Fruit fly (Drosophila melanogaster): ENCODE measurements around the gene Pp2B-14D.

Gene Pp2B-14D

DNA sequence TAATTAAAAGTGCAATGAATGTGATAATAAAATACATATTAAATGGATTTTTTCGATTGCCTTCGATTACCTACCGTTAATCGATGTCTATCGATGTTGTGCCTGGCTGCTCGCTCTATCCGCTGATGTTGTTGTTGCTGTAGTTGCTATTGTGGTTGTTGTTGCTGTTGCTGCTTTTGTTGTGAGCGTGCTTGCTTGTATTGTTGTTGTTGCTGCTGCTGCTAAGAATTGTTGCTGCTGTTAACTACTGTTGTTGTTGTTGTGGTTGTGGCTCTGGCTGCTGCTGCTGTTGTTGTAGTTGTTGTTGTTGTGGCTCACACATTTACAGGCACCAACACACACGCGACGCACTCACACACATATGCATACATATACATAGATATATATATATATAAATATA, 32.6 kb downstream of the Pp2B-14D start:
- TF ChIP-seq CG4360 (GFP tag; IDR thresholded peaks at IDR 0.05) (peak; percentile 83), Doc3 (GFP tag; IDR thresholded peaks at IDR 0.05; ENCODE audit: partially characterized antibody) (no peak), HHEX (GFP tag; optimal IDR thresholded peaks at IDR 0.05) (no peak)

DNA sequence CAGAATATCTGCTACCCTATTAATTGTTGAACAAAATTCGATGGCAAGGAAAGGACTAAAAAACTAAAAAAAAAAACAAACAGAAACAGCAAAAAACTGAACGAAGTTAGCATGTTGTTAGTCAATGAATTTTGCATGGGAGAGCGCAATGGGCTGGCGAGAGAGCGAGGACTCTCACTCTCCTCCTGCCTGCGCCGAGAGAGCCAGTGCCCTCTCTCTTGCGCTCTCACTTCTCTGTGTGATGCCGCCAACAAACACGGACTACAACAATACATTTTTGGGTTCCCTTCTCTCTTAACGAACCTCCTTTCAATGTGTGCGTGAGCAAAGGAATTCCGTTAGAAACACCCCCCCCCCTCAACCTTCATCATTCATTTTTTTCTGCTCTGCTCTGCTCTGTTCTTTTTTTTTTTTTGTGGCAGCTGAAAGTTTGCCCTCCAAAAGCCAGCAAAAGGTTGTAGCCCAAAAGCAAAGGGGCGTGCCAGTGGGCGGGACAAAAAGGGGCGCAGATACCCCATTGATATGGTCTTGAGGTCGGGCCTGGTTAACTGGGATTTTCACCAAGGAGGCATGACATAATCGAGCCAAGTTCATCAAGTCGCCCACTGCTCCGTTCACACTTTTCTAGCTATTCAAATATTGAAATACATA, 33.6 kb downstream of the Pp2B-14D start:
- TF ChIP-seq zen (tag; optimal IDR thresholded peaks at IDR 0.05) = no peak
- TF ChIP-seq CG13296 (GFP tag; optimal IDR thresholded peaks at IDR 0.05) = no peak
- TF ChIP-seq CG11398 (GFP tag; optimal IDR thresholded peaks at IDR 0.05) = no peak
- no peak for TF ChIP-seq D19B (GFP tag; optimal IDR thresholded peaks at IDR 0.05)
- TF ChIP-seq CG18599 (GFP tag; optimal IDR thresholded peaks at IDR 0.05) = peak; percentile 15
- no peak for TF ChIP-seq bab2 (GFP tag; optimal IDR thresholded peaks at IDR 0.05)
- TF ChIP-seq Adf1 (GFP tag; IDR thresholded peaks at IDR 0.05) = peak; percentile 35; the same call in 1 of the 2 replicates
- TF ChIP-seq sna (GFP tag; IDR thresholded peaks at IDR 0.05; ENCODE audit: partially characterized antibody) = no peak
- no peak for TF ChIP-seq CG8924 (tag; optimal IDR thresholded peaks at IDR 0.05)
- no peak for TF ChIP-seq CG17359 (tag; optimal IDR thresholded peaks at IDR 0.05)
- TF ChIP-seq nerfin-2 (GFP tag; IDR thresholded peaks at IDR 0.05; ENCODE audit: partially characterized antibody) = no peak
- no peak for TF ChIP-seq fu2 (GFP tag; optimal IDR thresholded peaks at IDR 0.05)
- no peak for TF ChIP-seq CG3163 (GFP tag; optimal IDR thresholded peaks at IDR 0.05)
- peak; percentile 36 for TF ChIP-seq Deaf1 (tag; optimal IDR thresholded peaks at IDR 0.05)
- peak; percentile 69 for TF ChIP-seq CG13894 (tag; optimal IDR thresholded peaks at IDR 0.05)
- no peak for TF ChIP-seq pita (GFP tag; optimal IDR thresholded peaks at IDR 0.05)
- peak; percentile 64 for TF ChIP-seq crol (GFP tag; IDR thresholded peaks at IDR 0.05)
- TF ChIP-seq chif (GFP tag; optimal IDR thresholded peaks at IDR 0.05) = no peak
- TF ChIP-seq tup (GFP tag; optimal IDR thresholded peaks at IDR 0.05) = no peak
- TF ChIP-seq Abd-B (GFP tag; optimal IDR thresholded peaks at IDR 0.05) = no peak
- peak; percentile 64 for TF ChIP-seq ERR (GFP tag; optimal IDR thresholded peaks at IDR 0.05)
- no peak for TF ChIP-seq lmd (GFP tag; IDR thresholded peaks at IDR 0.05)
- TF ChIP-seq psq (GFP tag; optimal IDR thresholded peaks at IDR 0.05) = no peak
- TF ChIP-seq yki (optimal IDR thresholded peaks at IDR 0.05) = peak; percentile 55
- no peak for TF ChIP-seq dysf (GFP tag; IDR thresholded peaks at IDR 0.05)
- TF ChIP-seq prd (optimal IDR thresholded peaks at IDR 0.05) = no peak
- TF ChIP-seq prd (GFP tag; IDR thresholded peaks at IDR 0.05) = no peak
- TF ChIP-seq btn (GFP tag; optimal IDR thresholded peaks at IDR 0.05) = no peak
- no peak for TF ChIP-seq CG18764 (GFP tag; optimal IDR thresholded peaks at IDR 0.05)
- peak; percentile 80 for TF ChIP-seq nerfin-1 (tag; optimal IDR thresholded peaks at IDR 0.05)
- TF ChIP-seq fd64A (GFP tag; optimal IDR thresholded peaks at IDR 0.05) = no peak
- no peak for TF ChIP-seq Awh (GFP tag; IDR thresholded peaks at IDR 0.05)
- TF ChIP-seq otp (GFP tag; IDR thresholded peaks at IDR 0.05) = no peak
- no peak for TF ChIP-seq CG13424 (tag; optimal IDR thresholded peaks at IDR 0.05)
- TF ChIP-seq hth (optimal IDR thresholded peaks at IDR 0.05) = no peak
- no peak for TF ChIP-seq CG34422 (GFP tag; IDR thresholded peaks at IDR 0.05)
- TF ChIP-seq Usf (GFP tag; optimal IDR thresholded peaks at IDR 0.05) = no peak
- TF ChIP-seq CG4730 (GFP tag; IDR thresholded peaks at IDR 0.05) = no peak
- TF ChIP-seq gsb (GFP tag; IDR thresholded peaks at IDR 0.05) = no peak
- no peak for TF ChIP-seq CG14014 (GFP tag; IDR thresholded peaks at IDR 0.05)
- no peak for TF ChIP-seq mld (GFP tag; IDR thresholded peaks at IDR 0.05; ENCODE audit: partially characterized antibody)
- peak; percentile 68 for TF ChIP-seq sqz (GFP tag; optimal IDR thresholded peaks at IDR 0.05)
- TF ChIP-seq ase (GFP tag; IDR thresholded peaks at IDR 0.05) = no peak
- no peak for TF ChIP-seq dm (GFP tag; optimal IDR thresholded peaks at IDR 0.05)
- no peak for TF ChIP-seq CG6854 (GFP tag; optimal IDR thresholded peaks at IDR 0.05)
- no peak for TF ChIP-seq h (optimal IDR thresholded peaks at IDR 0.05)
- no peak for TF ChIP-seq luna (GFP tag; optimal IDR thresholded peaks at IDR 0.05)
- TF ChIP-seq Optix (GFP tag; IDR thresholded peaks at IDR 0.05) = no peak

Data from whole organism, embryonic.